Worm (Caenorhabditis elegans): ENCODE results near the gene F09E10.1.

F09E10.1 gene

ce11 chrX:1478569-1478968 lies 24.0 kb upstream of the F09E10.1 start:
- no peak for TF ChIP-seq nfya-2 (GFP tag; IDR thresholded peaks at IDR 0.05)
- no peak for TF ChIP-seq mes-4 (tag; optimal IDR thresholded peaks at IDR 0.05)
- TF ChIP-seq ceh-27 (GFP tag; optimal IDR thresholded peaks at IDR 0.05), result no peak
- no peak for TF ChIP-seq die-1 (tag; optimal IDR thresholded peaks at IDR 0.05)
- no peak for TF ChIP-seq madf-6 (GFP tag; IDR thresholded peaks at IDR 0.05)
- TF ChIP-seq xnd-1 (tag; optimal IDR thresholded peaks at IDR 0.05), result no peak
- no peak for TF ChIP-seq rcor-1 (GFP tag; IDR thresholded peaks at IDR 0.05)
- no peak for TF ChIP-seq T26A5.8 (tag; optimal IDR thresholded peaks at IDR 0.05)
- TF ChIP-seq dox-1 (GFP tag; IDR thresholded peaks at IDR 0.05), result no peak
- TF ChIP-seq Y95B8A.8 (GFP tag; IDR thresholded peaks at IDR 0.05), result no peak
- no peak for TF ChIP-seq hlh-26 (GFP tag; conservative IDR thresholded peaks at IDR 0.05)
- TF ChIP-seq sdz-38 (tag; optimal IDR thresholded peaks at IDR 0.05), result no peak
- TF ChIP-seq him-1 (tag; optimal IDR thresholded peaks at IDR 0.05), result no peak
- TF ChIP-seq nhr-90 (tag; optimal IDR thresholded peaks at IDR 0.05), result no peak
- no peak for TF ChIP-seq nhr-120 (GFP tag; IDR thresholded peaks at IDR 0.05)
- TF ChIP-seq madf-3 (GFP tag; IDR thresholded peaks at IDR 0.05), result no peak
- TF ChIP-seq fkh-3 (tag; optimal IDR thresholded peaks at IDR 0.05), result no peak
- no peak for TF ChIP-seq K11D2.4 (GFP tag; IDR thresholded peaks at IDR 0.05)

ce11 chrX:1479190-1479589 lies 23.4 kb upstream of the F09E10.1 start, which contains the start of gene acly-1:
acly-1 (plus strand) TSS chrX:1479542.
- TF ChIP-seq unc-62 (GFP tag; optimal IDR thresholded peaks at IDR 0.05) (no peak), cebp-1 (GFP tag; IDR thresholded peaks at IDR 0.05) (peak; percentile 89), cebp-1 (tag; optimal IDR thresholded peaks at IDR 0.05) (peak; percentile 93)

ce11 chrX:1479637-1480036 lies 23.0 kb upstream of the F09E10.1 start:
- TF ChIP-seq tbp1 (GFP tag; optimal IDR thresholded peaks at IDR 0.05) (no peak), nhr-120 (GFP tag; IDR thresholded peaks at IDR 0.05) (no peak), F22D6.2 (tag; optimal IDR thresholded peaks at IDR 0.05) (no peak), nfyb-1 (GFP tag; IDR thresholded peaks at IDR 0.05) (no peak)

- TF ChIP-seq mes-4 (tag; optimal IDR thresholded peaks at IDR 0.05) (no peak), nfyb-1 (GFP tag; IDR thresholded peaks at IDR 0.05) (no peak), hlh-26 (GFP tag; conservative IDR thresholded peaks at IDR 0.05) (no peak), lag-1 (GFP tag; IDR thresholded peaks at IDR 0.05) (no peak), bed-1 (GFP tag; IDR thresholded peaks at IDR 0.05) (0 out of 2 replicates have a peak, but pooled peaks have one; percentile 61)
Measured at ce11 chrX:1480564-1480963, 22.0 kb upstream of the F09E10.1 start.

- no peak for TF ChIP-seq Y56A3A.18 (GFP tag; IDR thresholded peaks at IDR 0.05)
- TF ChIP-seq attf-3 (GFP tag; conservative IDR thresholded peaks at IDR 0.05), result no peak
- no peak for TF ChIP-seq madf-6 (GFP tag; IDR thresholded peaks at IDR 0.05)
- TF ChIP-seq mcd-1 (GFP tag; IDR thresholded peaks at IDR 0.05), result no peak
- no peak for TF ChIP-seq ceh-100 (GFP tag; IDR thresholded peaks at IDR 0.05)
- TF ChIP-seq T26A5.8 (tag; optimal IDR thresholded peaks at IDR 0.05), result no peak
- no peak for TF ChIP-seq die-1 (tag; optimal IDR thresholded peaks at IDR 0.05)
- TF ChIP-seq madf-8 (GFP tag; conservative IDR thresholded peaks at IDR 0.05), result no peak
- TF ChIP-seq hmg-20 (GFP tag; IDR thresholded peaks at IDR 0.05), result no peak
- TF ChIP-seq B0035.1 (tag; optimal IDR thresholded peaks at IDR 0.05), result no peak
- no peak for TF ChIP-seq egl-44 (GFP tag; IDR thresholded peaks at IDR 0.05)
- TF ChIP-seq ceh-40 (GFP tag; IDR thresholded peaks at IDR 0.05), result no peak
- no peak for TF ChIP-seq ztf-18 (tag; optimal IDR thresholded peaks at IDR 0.05)
- no peak for TF ChIP-seq unc-130 (GFP tag; optimal IDR thresholded peaks at IDR 0.05)
- no peak for TF ChIP-seq nhr-179 (tag; optimal IDR thresholded peaks at IDR 0.05)
- TF ChIP-seq rpc-1 (optimal IDR thresholded peaks at IDR 0.05), result no peak
- TF ChIP-seq rpc-1 (tag; optimal IDR thresholded peaks at IDR 0.05), result no peak
- no peak for TF ChIP-seq B0261.1 (tag; optimal IDR thresholded peaks at IDR 0.05)
Measured at ce11 chrX:1483229-1483628, 19.4 kb upstream of the F09E10.1 start.
